Worm (Caenorhabditis elegans): ENCODE results near the gene T25F10.1.
A peak's percentile ranks its signal among the peaks of the same experiment; 100 is the strongest.

Gene T25F10.1

DNA sequence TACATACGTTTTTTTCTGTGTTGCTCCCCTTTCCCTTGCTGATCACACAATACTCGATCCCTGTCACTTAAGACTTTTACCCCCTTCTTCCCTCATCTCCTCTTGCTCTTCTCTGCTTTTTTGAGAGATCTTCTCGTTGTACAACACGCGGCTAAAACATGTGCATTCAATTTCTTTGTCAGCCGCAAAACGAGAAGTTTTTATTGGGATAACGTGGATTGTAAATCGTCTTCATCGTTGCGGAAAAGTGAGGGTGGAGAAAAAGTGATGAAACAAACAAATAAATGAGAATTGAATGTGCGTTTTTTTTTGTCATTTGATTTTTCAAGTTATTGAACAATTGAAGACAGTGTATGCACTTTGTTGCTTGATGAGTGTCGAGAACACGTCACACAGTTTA is 1.1 kb downstream of the T25F10.1 start:
- TF ChIP-seq mdl-1 (tag; optimal IDR thresholded peaks at IDR 0.05) = no peak
- no peak for TF ChIP-seq dmd-9 (GFP tag; IDR thresholded peaks at IDR 0.05)
- TF ChIP-seq nhr-77 (tag; optimal IDR thresholded peaks at IDR 0.05) = no peak
- TF ChIP-seq ceh-28 (tag; optimal IDR thresholded peaks at IDR 0.05) = no peak
- TF ChIP-seq egl-27 (tag; optimal IDR thresholded peaks at IDR 0.05) = no peak
- TF ChIP-seq lin-1 (GFP tag; IDR thresholded peaks at IDR 0.05) = no peak
- no peak for TF ChIP-seq madf-5 (GFP tag; IDR thresholded peaks at IDR 0.05)
- TF ChIP-seq saeg-2 (GFP tag; IDR thresholded peaks at IDR 0.05) = no peak
- no peak for TF ChIP-seq lim-7 (GFP tag; IDR thresholded peaks at IDR 0.05)

DNA sequence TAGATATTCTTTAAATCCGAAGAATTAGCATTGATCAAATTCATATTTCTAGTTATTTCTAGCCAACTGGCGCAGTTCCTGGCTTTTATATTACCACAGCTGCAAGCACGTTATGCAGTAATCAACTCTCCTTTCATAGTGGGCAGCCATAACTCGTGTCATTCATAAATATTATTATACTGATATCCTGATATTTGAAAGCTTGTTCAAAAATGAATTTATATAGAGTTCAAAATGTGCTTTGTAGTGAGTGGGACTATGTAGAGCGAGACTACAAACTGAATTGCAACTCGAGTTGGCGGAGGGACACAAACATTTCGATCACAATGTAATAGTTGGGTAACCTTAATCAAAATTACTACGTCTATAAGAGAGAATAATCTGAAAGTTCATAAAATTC is 3.3 kb downstream of the T25F10.1 start, which contains the start of gene srh-30:
srh-30 (minus strand) TSS at position 101 of the 400 bp plus-strand sequence.
- TF ChIP-seq rbr-2 (tag; optimal IDR thresholded peaks at IDR 0.05) = no peak
- TF ChIP-seq ceh-20 (GFP tag; IDR thresholded peaks at IDR 0.05) = no peak
- TF ChIP-seq aly-2 (tag; optimal IDR thresholded peaks at IDR 0.05) = no peak
- TF ChIP-seq dmd-9 (GFP tag; IDR thresholded peaks at IDR 0.05) = no peak
- TF ChIP-seq unc-39 (tag; optimal IDR thresholded peaks at IDR 0.05) = no peak
- no peak for TF ChIP-seq Y75B8A.6 (GFP tag; IDR thresholded peaks at IDR 0.05)
- no peak for TF ChIP-seq ZK546.5 (tag; optimal IDR thresholded peaks at IDR 0.05)
- no peak for TF ChIP-seq unc-130 (GFP tag; optimal IDR thresholded peaks at IDR 0.05)
- TF ChIP-seq lin-1 (GFP tag; IDR thresholded peaks at IDR 0.05) = no peak
- TF ChIP-seq madf-5 (GFP tag; IDR thresholded peaks at IDR 0.05) = no peak
- TF ChIP-seq hmg-1.1 (GFP tag; IDR thresholded peaks at IDR 0.05) = no peak
- TF ChIP-seq ztf-11 (tag; optimal IDR thresholded peaks at IDR 0.05) = no peak
- TF ChIP-seq unc-62 (GFP tag; optimal IDR thresholded peaks at IDR 0.05 in 1 of 2) = no peak
- no peak for TF ChIP-seq unc-62 (tag; optimal IDR thresholded peaks at IDR 0.05)
- no peak for TF ChIP-seq snpc-4 (tag; optimal IDR thresholded peaks at IDR 0.05)
- TF ChIP-seq jun-1 (tag; optimal IDR thresholded peaks at IDR 0.05) = no peak
- TF ChIP-seq tag-97 (GFP tag; IDR thresholded peaks at IDR 0.05) = no peak
- no peak for TF ChIP-seq nhr-28 (tag; optimal IDR thresholded peaks at IDR 0.05)
- no peak for TF ChIP-seq hlh-11 (tag; optimal IDR thresholded peaks at IDR 0.05)
- TF ChIP-seq daf-12 (tag; optimal IDR thresholded peaks at IDR 0.05) = no peak
- TF ChIP-seq nhr-76 (tag; optimal IDR thresholded peaks at IDR 0.05) = no peak

DNA sequence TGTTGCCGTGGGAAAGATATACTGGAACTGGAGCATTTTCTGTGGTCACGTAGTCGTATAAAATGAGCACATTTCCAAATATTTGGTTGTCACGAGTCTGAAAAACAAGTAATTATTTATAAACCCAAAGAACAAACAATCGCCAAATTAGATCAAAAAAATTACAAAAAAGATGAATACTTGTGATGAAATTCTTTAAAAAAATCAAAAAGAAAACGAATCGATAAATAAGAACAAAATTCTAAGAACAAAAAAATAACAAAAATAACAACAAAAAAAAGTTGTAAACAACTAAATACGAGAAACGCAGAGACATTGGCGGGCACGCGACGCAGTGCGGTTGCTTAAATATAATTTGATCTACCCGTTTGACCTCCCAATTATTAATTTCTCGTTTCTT is 5.4 kb downstream of the T25F10.1 start, which contains the start of gene ZC404.16:
ZC404.16 (minus strand) TSS at position 101 of the 400 bp plus-strand sequence.
- no peak for TF ChIP-seq rbr-2 (tag; optimal IDR thresholded peaks at IDR 0.05)

DNA sequence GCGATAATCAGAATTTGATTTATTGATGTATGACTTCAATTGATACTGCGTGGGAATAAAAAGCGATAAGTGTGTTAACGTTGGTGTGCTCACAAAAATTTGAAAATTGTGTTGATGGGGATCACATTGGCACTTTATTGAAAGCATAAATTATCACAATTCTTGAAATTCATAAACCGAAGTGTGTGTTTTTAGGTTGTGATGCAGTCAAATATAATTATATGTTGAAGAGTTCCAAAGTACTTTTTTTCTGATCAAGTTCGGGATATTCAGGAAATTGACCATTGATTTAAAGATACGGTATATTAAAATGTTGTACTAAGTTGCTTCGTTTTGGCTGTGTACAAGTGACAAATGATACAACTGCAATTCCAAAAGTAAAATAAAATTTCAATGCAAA is 7.4 kb downstream of the T25F10.1 start, which contains the start of gene srh-28:
srh-28 (minus strand) TSS at position 101 of the 400 bp plus-strand sequence.
- TF ChIP-seq ceh-44 (GFP tag; IDR thresholded peaks at IDR 0.05) (no peak), nhr-11 (tag; optimal IDR thresholded peaks at IDR 0.05) (no peak), ceh-82 (tag; optimal IDR thresholded peaks at IDR 0.05) (no peak), hlh-11 (tag; optimal IDR thresholded peaks at IDR 0.05) (no peak), unc-62 (GFP tag; optimal IDR thresholded peaks at IDR 0.05 in 1 of 2) (peak in 1 of 2 experiments; percentile 22), unc-62 (tag; optimal IDR thresholded peaks at IDR 0.05) (no peak), hif-1 (tag; optimal IDR thresholded peaks at IDR 0.05) (no peak)

DNA sequence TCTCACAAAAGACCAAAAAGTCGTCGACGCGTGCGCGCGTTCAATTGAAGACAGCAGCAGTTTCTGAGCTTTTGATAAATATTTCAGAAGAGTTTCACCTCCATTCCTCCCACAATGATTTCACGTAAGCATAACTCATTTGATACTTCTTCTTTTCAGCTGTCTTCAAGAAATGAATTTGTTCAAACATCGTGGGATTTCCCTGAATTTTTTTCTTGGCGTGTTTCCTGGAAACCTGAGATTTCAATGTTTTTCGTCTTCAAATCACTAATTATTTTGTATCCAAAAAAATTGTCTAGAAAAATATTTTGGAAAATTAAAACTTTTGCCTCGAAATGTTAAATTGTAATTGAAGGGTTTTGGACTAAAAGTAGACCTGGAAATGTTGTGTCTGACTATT is 10.2 kb downstream of the T25F10.1 start:
- TF ChIP-seq Y48G9A.11 (GFP tag; IDR thresholded peaks at IDR 0.05) (no peak), fos-1 (tag; optimal IDR thresholded peaks at IDR 0.05) (no peak), egl-27 (tag; optimal IDR thresholded peaks at IDR 0.05) (no peak), lin-13 (GFP tag; optimal IDR thresholded peaks at IDR 0.05) (no peak), F49E8.2 (tag; optimal IDR thresholded peaks at IDR 0.05; ENCODE audit: borderline replicate concordance) (no peak), hlh-30 (tag; optimal IDR thresholded peaks at IDR 0.05; ENCODE audit: insufficient read depth) (no peak), ztf-11 (tag; optimal IDR thresholded peaks at IDR 0.05) (no peak), ZK337.2 (GFP tag; IDR thresholded peaks at IDR 0.05) (no peak), nhr-25 (tag; optimal IDR thresholded peaks at IDR 0.05; ENCODE audit: borderline replicate concordance, insufficient read depth) (no peak), F10B5.3 (tag; optimal IDR thresholded peaks at IDR 0.05) (no peak), daf-19 (GFP tag; conservative IDR thresholded peaks at IDR 0.05) (no peak), ceh-28 (tag; optimal IDR thresholded peaks at IDR 0.05) (no peak), lin-39 (tag; optimal IDR thresholded peaks at IDR 0.05) (no peak), jun-1 (tag; optimal IDR thresholded peaks at IDR 0.05) (no peak), dpl-1 (GFP tag; optimal IDR thresholded peaks at IDR 0.05) (no peak), gei-8 (GFP tag; optimal IDR thresholded peaks at IDR 0.05) (no peak), ceh-62 (tag; optimal IDR thresholded peaks at IDR 0.05) (no peak), daf-12 (tag; optimal IDR thresholded peaks at IDR 0.05) (no peak), php-3 (GFP tag; IDR thresholded peaks at IDR 0.05) (no peak)

Measured in whole organism, L4 larva.